Worm (Caenorhabditis elegans) whole organism, L2 larva: ENCODE results near the gene srz-62.

Experiments
- F13H6.1 ChIP-seq: sonication (generic microtip); optimal IDR thresholded peaks from 2 replicates; lab custom pipeline; 2016; ENCODE audit warnings: missing genetic modification characterization, missing compliant biosample characterization
- R02D3.7 ChIP-seq: fragments of 150-350 bp; optimal IDR thresholded peaks from 2 replicates; lab custom pipeline; 2014; ENCODE audit warnings: missing biosample characterization, missing genetic modification characterization
- Y55F3AM.14 ChIP-seq: fragments of 200-800 bp; sonication (Bioruptor generic); optimal IDR thresholded peaks from 2 replicates; lab custom pipeline; 2018; ENCODE audit warnings: mild to moderate bottlenecking, missing genetic modification characterization, missing compliant biosample characterization
- ZK546.5 ChIP-seq: sonication (generic microtip); optimal IDR thresholded peaks from 2 replicates; lab custom pipeline; 2017; ENCODE audit warnings: missing biosample characterization, missing genetic modification characterization
- alr-1 ChIP-seq: fragments of 150-350 bp; optimal IDR thresholded peaks from 2 replicates; lab custom pipeline; 2014; ENCODE audit warnings: missing biosample characterization, missing genetic modification characterization
- aly-2 ChIP-seq: fragments of 150-350 bp; optimal IDR thresholded peaks from 2 replicates; lab custom pipeline; 2014; ENCODE audit warnings: missing biosample characterization, missing genetic modification characterization
- ama-1 ChIP-seq: fragments of 150-350 bp; optimal IDR thresholded peaks from 2 replicates; lab custom pipeline; 2018; ENCODE audit warnings: inconsistent platforms
- ceh-16 ChIP-seq: fragments of 150-350 bp; optimal IDR thresholded peaks from 2 replicates; lab custom pipeline; 2014; ENCODE audit warnings: missing biosample characterization, missing genetic modification characterization
- ceh-82 ChIP-seq: fragments of 150-350 bp; optimal IDR thresholded peaks from 2 replicates; lab custom pipeline; 2014; ENCODE audit warnings: missing biosample characterization, missing genetic modification characterization
- crh-2 ChIP-seq: sonication (generic microtip); optimal IDR thresholded peaks from 2 replicates; lab custom pipeline; 2017; ENCODE audit warnings: missing biosample characterization, missing genetic modification characterization
- dmd-4 ChIP-seq: sonication (generic microtip); optimal IDR thresholded peaks from 2 replicates; lab custom pipeline; 2017; ENCODE audit warnings: missing biosample characterization, missing genetic modification characterization
- egl-27 ChIP-seq: sonication (generic microtip); optimal IDR thresholded peaks from 3 replicates; lab custom pipeline; 2017; ENCODE audit warnings: missing biosample characterization, missing genetic modification reagents, missing genetic modification characterization
- elt-1 ChIP-seq: fragments of 150-350 bp; optimal IDR thresholded peaks from 2 replicates; lab custom pipeline; 2014; ENCODE audit warnings: missing biosample characterization, missing genetic modification characterization
- elt-3 ChIP-seq: sonication (generic microtip); optimal IDR thresholded peaks from 2 replicates; lab custom pipeline; 2017; ENCODE audit warnings: missing biosample characterization, missing genetic modification characterization
- fos-1 ChIP-seq: fragments of 150-350 bp; optimal IDR thresholded peaks from 2 replicates; lab custom pipeline; 2014; ENCODE audit warnings: missing biosample characterization, missing genetic modification characterization
- gmeb-1 ChIP-seq: fragments of 150-350 bp; optimal IDR thresholded peaks from 2 replicates; lab custom pipeline; 2014; ENCODE audit warnings: missing biosample characterization, missing genetic modification characterization
- lin-11 ChIP-seq: fragments of 150-350 bp; sonication (generic microtip); optimal IDR thresholded peaks from 2 replicates; lab custom pipeline; 2014; ENCODE audit warnings: missing biosample characterization, missing genetic modification characterization, inconsistent platforms, mixed read lengths
- lsy-2 ChIP-seq, 2 experiments: fragments of 150-350 bp in 1 of 2; sonication (generic microtip) in 1 of 2; optimal IDR thresholded peaks; 2 replicates each; lab custom pipeline; 2014 to 2017; ENCODE audit warnings: missing biosample characterization in 2 of 2, missing genetic modification characterization in 2 of 2
- mab-5 ChIP-seq: fragments of 150-350 bp; optimal IDR thresholded peaks from 2 replicates; lab custom pipeline; 2014; ENCODE audit warnings: missing biosample characterization, missing genetic modification characterization
- mbf-1 ChIP-seq: sonication (generic microtip); optimal IDR thresholded peaks from 2 replicates; lab custom pipeline; 2017; ENCODE audit warnings: missing biosample characterization, missing genetic modification characterization
- nhr-10 ChIP-seq: sonication (generic microtip); optimal IDR thresholded peaks from 2 replicates; lab custom pipeline; 2017; ENCODE audit warnings: missing biosample characterization, missing genetic modification characterization
- nhr-11 ChIP-seq: fragments of 150-350 bp; optimal IDR thresholded peaks from 2 replicates; lab custom pipeline; 2014; ENCODE audit warnings: missing biosample characterization, missing genetic modification characterization
- nhr-12 ChIP-seq: fragments of 150-350 bp; optimal IDR thresholded peaks from 2 replicates; lab custom pipeline; 2014; ENCODE audit warnings: missing biosample characterization, missing genetic modification characterization
- nhr-129 ChIP-seq: fragments of 150-350 bp; optimal IDR thresholded peaks from 2 replicates; lab custom pipeline; 2014; ENCODE audit warnings: missing biosample characterization, missing genetic modification characterization
- nhr-21 ChIP-seq: fragments of 150-350 bp; optimal IDR thresholded peaks from 2 replicates; lab custom pipeline; 2014; ENCODE audit warnings: missing biosample characterization, missing genetic modification characterization
- nhr-25 ChIP-seq: fragments of 150-350 bp; sonication (generic microtip); optimal IDR thresholded peaks from 3 replicates; lab custom pipeline; 2014; ENCODE audit warnings: missing biosample characterization, missing genetic modification characterization
- nhr-77 ChIP-seq: fragments of 150-350 bp; optimal IDR thresholded peaks from 2 replicates; lab custom pipeline; 2014; ENCODE audit warnings: missing biosample characterization, missing genetic modification characterization
- sem-4 ChIP-seq: fragments of 150-350 bp; optimal IDR thresholded peaks from 2 replicates; lab custom pipeline; 2014; ENCODE audit warnings: missing biosample characterization, missing genetic modification reagents, missing genetic modification characterization
- skn-1 ChIP-seq: sonication (generic microtip); optimal IDR thresholded peaks from 2 replicates; lab custom pipeline; 2017; ENCODE audit warnings: missing biosample characterization, missing genetic modification characterization
- sma-3 ChIP-seq: sonication (generic microtip); optimal IDR thresholded peaks from 2 replicates; lab custom pipeline; 2016; ENCODE audit warnings: missing genetic modification reagents, missing genetic modification characterization, missing compliant biosample characterization
- sma-9 ChIP-seq, 2 experiments: fragments of 150-350 bp in 1 of 2; sonication (generic microtip) in 1 of 2; optimal IDR thresholded peaks; 2 replicates each; lab custom pipeline; 2014 to 2016; ENCODE audit warnings: missing genetic modification characterization in 2 of 2, mild to moderate bottlenecking in 1 of 2, missing biosample characterization in 1 of 2, missing compliant biosample characterization in 1 of 2, missing genetic modification reagents in 1 of 2, moderate library complexity in 1 of 2
- snpc-4 ChIP-seq: fragments of 150-350 bp; optimal IDR thresholded peaks from 2 replicates; lab custom pipeline; 2014; ENCODE audit warnings: missing biosample characterization, missing genetic modification characterization
- unc-39 ChIP-seq: fragments of 150-350 bp; optimal IDR thresholded peaks from 2 replicates; lab custom pipeline; 2014; ENCODE audit warnings: missing biosample characterization, missing genetic modification characterization
- unc-55 ChIP-seq: fragments of 150-350 bp; sonication (generic microtip); optimal IDR thresholded peaks from 3 replicates; lab custom pipeline; 2014; ENCODE audit warnings: missing biosample characterization, missing genetic modification reagents, missing genetic modification characterization
- unc-62 ChIP-seq: fragments of 150-350 bp; optimal IDR thresholded peaks from 2 replicates; lab custom pipeline; 2014; ENCODE audit warnings: missing biosample characterization, missing genetic modification reagents, missing genetic modification characterization
- zag-1 ChIP-seq: fragments of 150-350 bp; optimal IDR thresholded peaks from 2 replicates; lab custom pipeline; 2014; ENCODE audit warnings: missing biosample characterization, missing genetic modification characterization
- ztf-1 ChIP-seq: fragments of 200-800 bp; sonication (Bioruptor generic); conservative IDR thresholded peaks from 2 replicates; pipeline ENCODE4 v1.3.6; 2022; ENCODE audit warnings: missing genetic modification characterization, missing compliant biosample characterization
- ztf-11 ChIP-seq: sonication (generic microtip); optimal IDR thresholded peaks from 2 replicates; lab custom pipeline; 2017; ENCODE audit warnings: missing biosample characterization, missing genetic modification characterization
- ztf-4 ChIP-seq: fragments of 150-350 bp; optimal IDR thresholded peaks from 2 replicates; lab custom pipeline; 2014; ENCODE audit warnings: missing biosample characterization, missing genetic modification characterization

srz-62 gene

ce11 chrIV:3885369-3885768 is 14.9 kb upstream of the srz-62 start, which contains the start of gene oac-22:
TSS of gene oac-22 (plus strand) at chrIV:3885669.
- TF ChIP-seq egl-27 (tag; lab: Kevin White, UChicago) (no peak), dmd-4 (tag; lab: Kevin White, UChicago) (no peak), nhr-129 (tag; lab: Kevin White, UChicago) (no peak), crh-2 (tag; lab: Kevin White, UChicago) (no peak), elt-3 (tag; lab: Kevin White, UChicago) (no peak), unc-62 (GFP tag; lab: Kevin White, UChicago) (no peak), ztf-11 (tag; lab: Kevin White, UChicago) (no peak), sma-9 (GFP tag; optimal IDR thresholded peaks at IDR 0.05; lab: Kevin White, UChicago) (no peak), sma-9 (tag; optimal IDR thresholded peaks at IDR 0.05; lab: Kevin White, UChicago) (no peak), lin-11 (no peak), mab-5 (tag; lab: Kevin White, UChicago) (no peak), alr-1 (tag; lab: Kevin White, UChicago) (no peak), unc-39 (tag; lab: Kevin White, UChicago) (no peak), ama-1 (lab: Kevin White, UChicago) (no peak), Y55F3AM.14 (GFP tag; lab: Kevin White, UChicago) (no peak), sma-3 (GFP tag; lab: Kevin White, UChicago) (no peak), gmeb-1 (tag; lab: Kevin White, UChicago) (no peak), nhr-77 (no peak), R02D3.7 (tag; lab: Kevin White, UChicago) (no peak), elt-1 (tag; lab: Kevin White, UChicago) (no peak)

- TF ChIP-seq aly-2 (no peak), lsy-2 (tag; optimal IDR thresholded peaks at IDR 0.05; lab: Kevin White, UChicago) (no peak), elt-1 (tag; lab: Kevin White, UChicago) (no peak), skn-1 (tag; lab: Kevin White, UChicago) (no peak), nhr-12 (tag; lab: Kevin White, UChicago) (no peak), mbf-1 (no peak), nhr-77 (no peak), ztf-1 (GFP tag; lab: Robert Waterston, UW) (no peak), snpc-4 (tag; lab: Kevin White, UChicago) (no peak)
These were observed 11.3 kb upstream of the srz-62 start, which contains the start of gene oac-21 for ce11 chrIV:3888963-3889362. TSS of gene oac-21 (plus strand) at chrIV:3889263.

- TF ChIP-seq unc-39 (tag; lab: Kevin White, UChicago), result no peak
- no peak for TF ChIP-seq sma-3 (GFP tag; lab: Kevin White, UChicago)
- no peak for TF ChIP-seq lsy-2 (tag; optimal IDR thresholded peaks at IDR 0.05; lab: Kevin White, UChicago)
- no peak for TF ChIP-seq ZK546.5 (tag; lab: Kevin White, UChicago)
- TF ChIP-seq nhr-21, result no peak
- TF ChIP-seq Y55F3AM.14 (GFP tag; lab: Kevin White, UChicago), result no peak
- TF ChIP-seq unc-55, result no peak
- no peak for TF ChIP-seq ceh-16
- TF ChIP-seq ztf-4, result no peak
- no peak for TF ChIP-seq ztf-11 (tag; lab: Kevin White, UChicago)
- TF ChIP-seq ama-1 (lab: Kevin White, UChicago), result no peak
- no peak for TF ChIP-seq zag-1 (tag; lab: Kevin White, UChicago)
- no peak for TF ChIP-seq nhr-25 (tag; lab: Kevin White, UChicago)
- no peak for TF ChIP-seq nhr-11 (tag; lab: Kevin White, UChicago)
- no peak for TF ChIP-seq nhr-10 (tag; lab: Kevin White, UChicago)
- TF ChIP-seq mbf-1, result no peak
- no peak for TF ChIP-seq fos-1 (tag; lab: Kevin White, UChicago)
- TF ChIP-seq sem-4, result no peak
- no peak for TF ChIP-seq dmd-4 (tag; lab: Kevin White, UChicago)
- TF ChIP-seq, all 48 proteins: peak for 0
These were observed 8.3 kb upstream of the srz-62 start, which contains the start of gene F56D6.9 for ce11 chrIV:3892027-3892426. TSS of gene F56D6.9 (plus strand) at chrIV:3892327.

- TF ChIP-seq ceh-82 (no peak), unc-62 (GFP tag; lab: Kevin White, UChicago) (no peak), nhr-25 (tag; lab: Kevin White, UChicago) (no peak), Y55F3AM.14 (GFP tag; lab: Kevin White, UChicago) (no peak), sma-9 (GFP tag; optimal IDR thresholded peaks at IDR 0.05; lab: Kevin White, UChicago) (no peak), sma-9 (tag; optimal IDR thresholded peaks at IDR 0.05; lab: Kevin White, UChicago) (no peak), F13H6.1 (tag; lab: Kevin White, UChicago) (no peak), mab-5 (tag; lab: Kevin White, UChicago) (no peak), R02D3.7 (tag; lab: Kevin White, UChicago) (no peak)
These were observed 6.3 kb upstream of the srz-62 start, which contains the start of gene F56D6.8 for ce11 chrIV:3894004-3894480. TSS of gene F56D6.8 (minus strand) at chrIV:3894430.
